Fruit fly (Drosophila melanogaster): ENCODE results near the gene CG17261.

dm6 chr2L:3083510-3083909 lies 41.2 kb downstream of the CG17261 start:
- TF ChIP-seq CG32264 (GFP tag; optimal IDR thresholded peaks at IDR 0.05) = no peak
- no peak for TF ChIP-seq pan (optimal IDR thresholded peaks at IDR 0.05)
- no peak for TF ChIP-seq psq (GFP tag; optimal IDR thresholded peaks at IDR 0.05)
- TF ChIP-seq Abd-B (GFP tag; optimal IDR thresholded peaks at IDR 0.05) = no peak
- no peak for TF ChIP-seq Mio (GFP tag; optimal IDR thresholded peaks at IDR 0.05)
- TF ChIP-seq CG9705 (GFP tag; optimal IDR thresholded peaks at IDR 0.05) = no peak
- no peak for TF ChIP-seq usp (GFP tag; optimal IDR thresholded peaks at IDR 0.05)
- no peak for TF ChIP-seq Hr78 (GFP tag; optimal IDR thresholded peaks at IDR 0.05)
- no peak for TF ChIP-seq foxo (GFP tag; optimal IDR thresholded peaks at IDR 0.05)
